Worm (Caenorhabditis elegans) whole organism, L3 larva: ENCODE data around the gene F59D12.2.

Experiments
- R02D3.7 ChIP-seq: fragments of 150-350 bp; optimal IDR thresholded peaks from 2 replicates; lab custom pipeline; 2014; ENCODE audit warnings: missing biosample characterization, missing genetic modification characterization
- ama-1 ChIP-seq: fragments of 150-350 bp; optimal IDR thresholded peaks from 2 replicates; lab custom pipeline; 2018
- ceh-28 ChIP-seq: fragments of 150-350 bp; optimal IDR thresholded peaks from 2 replicates; lab custom pipeline; 2014; ENCODE audit warnings: missing biosample characterization, missing genetic modification reagents, missing genetic modification characterization
- ceh-82 ChIP-seq: fragments of 150-350 bp; optimal IDR thresholded peaks from 2 replicates; lab custom pipeline; 2014; ENCODE audit warnings: missing biosample characterization, missing genetic modification characterization
- ceh-9 ChIP-seq: sonication (generic microtip); optimal IDR thresholded peaks from 2 replicates; lab custom pipeline; 2018; ENCODE audit warnings: missing biosample characterization, missing genetic modification characterization
- daf-12 ChIP-seq: fragments of 150-350 bp; optimal IDR thresholded peaks from 2 replicates; lab custom pipeline; 2014; ENCODE audit warnings: missing biosample characterization, missing genetic modification reagents, missing genetic modification characterization
- egl-27 ChIP-seq: sonication (generic microtip); optimal IDR thresholded peaks from 4 replicates; lab custom pipeline; 2017; ENCODE audit warnings: missing biosample characterization, missing genetic modification reagents, missing genetic modification characterization
- egl-5 ChIP-seq: fragments of 150-350 bp; optimal IDR thresholded peaks from 2 replicates; lab custom pipeline; 2017; ENCODE audit warnings: missing biosample characterization, missing genetic modification reagents, missing genetic modification characterization, inconsistent platforms
- elt-1 ChIP-seq: fragments of 150-350 bp; optimal IDR thresholded peaks from 2 replicates; lab custom pipeline; 2014; ENCODE audit warnings: missing biosample characterization, missing genetic modification characterization
- elt-2 ChIP-seq: sonication (generic microtip); optimal IDR thresholded peaks from 2 replicates; lab custom pipeline; 2016; ENCODE audit warnings: missing genetic modification reagents, mild to moderate bottlenecking, missing genetic modification characterization, missing compliant biosample characterization
- elt-3 ChIP-seq, 3 experiments: fragments of 150-350 bp in 1 of 3; sonication (generic microtip) in 2 of 3; optimal IDR thresholded peaks; 2 replicates in 2 of 3; 4 replicates in 1 of 3; lab custom pipeline; 2014 to 2017; ENCODE audit warnings: missing biosample characterization in 3 of 3, missing genetic modification characterization in 3 of 3
- fkh-2 ChIP-seq: fragments of 150-350 bp; optimal IDR thresholded peaks from 2 replicates; lab custom pipeline; 2014; ENCODE audit warnings: missing biosample characterization, missing genetic modification reagents, missing genetic modification characterization
- hmg-11 ChIP-seq: sonication (generic microtip); optimal IDR thresholded peaks from 2 replicates; lab custom pipeline; 2016; ENCODE audit warnings: missing genetic modification characterization, missing compliant biosample characterization
- jun-1 ChIP-seq: fragments of 150-350 bp; optimal IDR thresholded peaks from 2 replicates; lab custom pipeline; 2014; ENCODE audit warnings: missing biosample characterization, missing genetic modification reagents, missing genetic modification characterization
- lin-15B ChIP-seq: fragments of 150-350 bp; optimal IDR thresholded peaks from 2 replicates; lab custom pipeline; 2014; ENCODE audit warnings: missing biosample characterization, missing genetic modification characterization
- lsy-12 ChIP-seq: sonication (generic microtip); optimal IDR thresholded peaks from 2 replicates; lab custom pipeline; 2016; ENCODE audit warnings: mild to moderate bottlenecking, missing genetic modification characterization, missing compliant biosample characterization
- mdl-1 ChIP-seq: fragments of 150-350 bp; optimal IDR thresholded peaks from 2 replicates; lab custom pipeline; 2014; ENCODE audit warnings: missing biosample characterization, missing genetic modification characterization
- mml-1 ChIP-seq: fragments of 150-350 bp; sonication (generic microtip); optimal IDR thresholded peaks from 3 replicates; lab custom pipeline; 2014; ENCODE audit warnings: missing biosample characterization, missing genetic modification characterization
- nfya-1 ChIP-seq: sonication (generic microtip); optimal IDR thresholded peaks from 2 replicates; lab custom pipeline; 2017; ENCODE audit warnings: missing genetic modification characterization, mild to moderate bottlenecking, missing compliant biosample characterization, antibody characterized with exemption, moderate library complexity; ENCODE audit not compliant: insufficient read depth
- nhr-23 ChIP-seq: fragments of 150-350 bp; optimal IDR thresholded peaks from 2 replicates; lab custom pipeline; 2014; ENCODE audit warnings: missing biosample characterization, missing genetic modification reagents, missing genetic modification characterization
- nhr-25 ChIP-seq: sonication (generic microtip); optimal IDR thresholded peaks from 2 replicates; lab custom pipeline; 2017; ENCODE audit warnings: missing biosample characterization, missing genetic modification characterization
- nhr-28 ChIP-seq: fragments of 150-350 bp; optimal IDR thresholded peaks from 2 replicates; lab custom pipeline; 2014; ENCODE audit warnings: missing biosample characterization, missing genetic modification characterization
- nhr-43 ChIP-seq: sonication (generic microtip); optimal IDR thresholded peaks from 2 replicates; lab custom pipeline; 2016; ENCODE audit warnings: mild to moderate bottlenecking, missing genetic modification characterization, missing compliant biosample characterization; ENCODE audit not compliant: poor library complexity, severe bottlenecking
- nhr-67 ChIP-seq: fragments of 150-350 bp; optimal IDR thresholded peaks from 2 replicates; lab custom pipeline; 2014; ENCODE audit warnings: missing biosample characterization, missing genetic modification characterization
- nhr-76 ChIP-seq: fragments of 150-350 bp; sonication (generic microtip); optimal IDR thresholded peaks from 5 replicates; lab custom pipeline; 2014; ENCODE audit warnings: missing biosample characterization, missing genetic modification characterization
- nhr-77 ChIP-seq: fragments of 150-350 bp; optimal IDR thresholded peaks from 2 replicates; lab custom pipeline; 2014; ENCODE audit warnings: missing biosample characterization, missing genetic modification characterization
- pha-4 ChIP-seq: fragments of 150-350 bp; optimal IDR thresholded peaks from 2 replicates; lab custom pipeline; 2014; ENCODE audit warnings: missing biosample characterization, missing genetic modification reagents, missing genetic modification characterization
- pqm-1 ChIP-seq: fragments of 150-350 bp; optimal IDR thresholded peaks from 2 replicates; lab custom pipeline; 2017; ENCODE audit warnings: missing biosample characterization, missing genetic modification characterization, inconsistent platforms
- sea-2 ChIP-seq: fragments of 150-350 bp; sonication (generic microtip); optimal IDR thresholded peaks from 4 replicates; lab custom pipeline; 2014; ENCODE audit warnings: missing biosample characterization, missing genetic modification reagents, missing genetic modification characterization
- skn-1 ChIP-seq: fragments of 150-350 bp; optimal IDR thresholded peaks from 2 replicates; lab custom pipeline; 2014; ENCODE audit warnings: missing biosample characterization, missing genetic modification characterization
- tbx-2 ChIP-seq: sonication (generic microtip); optimal IDR thresholded peaks from 2 replicates; lab custom pipeline; 2016; ENCODE audit warnings: mild to moderate bottlenecking, missing genetic modification characterization, missing compliant biosample characterization
- unc-62 ChIP-seq: fragments of 150-350 bp; sonication (generic microtip); optimal IDR thresholded peaks from 4 replicates; lab custom pipeline; 2014; ENCODE audit warnings: missing biosample characterization, missing genetic modification reagents, missing genetic modification characterization
- zag-1 ChIP-seq: fragments of 150-350 bp; optimal IDR thresholded peaks from 2 replicates; lab custom pipeline; 2014; ENCODE audit warnings: missing biosample characterization, missing genetic modification characterization
- ztf-4 ChIP-seq: fragments of 150-350 bp; optimal IDR thresholded peaks from 2 replicates; lab custom pipeline; 2014; ENCODE audit warnings: missing biosample characterization, missing genetic modification characterization

The F59D12.2 gene

DNA sequence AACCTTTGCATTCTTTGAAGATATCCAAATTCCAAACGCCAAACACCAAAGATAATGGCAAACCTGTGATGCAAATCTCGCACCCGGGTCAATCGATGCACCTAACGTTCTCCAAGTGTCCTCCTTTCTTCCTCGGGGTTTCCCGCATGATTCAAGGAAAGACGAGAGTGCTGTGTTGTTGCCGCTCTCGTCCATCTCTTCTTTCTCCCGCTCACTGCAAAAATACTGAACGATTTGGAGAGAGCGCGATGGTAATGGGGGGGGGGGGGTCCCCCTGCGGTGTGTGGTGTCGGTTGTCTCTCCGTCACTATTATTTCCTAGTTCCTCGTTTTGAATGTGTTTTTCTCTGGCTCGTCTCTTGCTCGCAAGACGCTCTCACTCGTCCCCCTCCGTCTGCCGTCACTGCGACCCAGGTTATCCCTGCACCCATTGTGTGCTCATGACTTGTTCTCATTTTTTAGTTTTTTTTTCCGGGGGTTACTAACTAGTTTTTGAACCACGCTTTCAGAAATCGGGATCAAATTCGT is 31.9 kb upstream of the F59D12.2 start (continued):
- peak; percentile 58 for TF ChIP-seq skn-1 (tag; lab: Kevin White, UChicago)
- peak; percentile 55 for TF ChIP-seq nhr-43 (tag; lab: Kevin White, UChicago)
- TF ChIP-seq nhr-76 (tag; lab: Kevin White, UChicago): no peak
- TF ChIP-seq zag-1 (tag; lab: Kevin White, UChicago): no peak

DNA sequence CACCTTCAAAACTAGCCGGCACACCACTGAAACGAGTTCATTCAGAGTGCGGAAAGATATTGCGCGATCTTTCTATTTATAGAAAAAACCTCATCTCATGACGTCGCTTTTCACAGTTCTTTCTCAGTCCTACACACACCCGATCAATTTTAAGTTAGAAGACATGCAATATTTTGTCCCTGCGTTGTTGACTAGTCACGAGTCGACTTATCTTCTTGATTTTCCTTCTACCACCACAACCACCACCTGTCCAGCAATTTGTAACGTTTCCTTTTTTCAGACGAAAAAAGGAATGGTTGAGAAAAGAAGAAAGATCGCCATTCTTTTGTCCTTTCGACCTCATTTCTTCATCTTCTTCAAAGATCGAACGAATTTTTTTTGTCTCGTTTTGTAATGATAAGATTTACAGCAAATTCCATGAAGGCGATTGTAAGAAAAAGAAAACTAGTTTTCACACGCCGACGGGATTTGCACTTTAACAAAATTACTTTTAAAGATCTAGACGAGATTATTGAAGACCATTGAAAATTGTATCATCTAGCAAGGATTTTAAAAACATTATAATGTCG is 30.7 kb upstream of the F59D12.2 start:
- TF ChIP-seq tbx-2 (no peak), nhr-67 (tag; lab: Kevin White, UChicago) (no peak), jun-1 (no peak), nhr-43 (tag; lab: Kevin White, UChicago) (peak; percentile 78), R02D3.7 (tag; lab: Kevin White, UChicago) (no peak), ama-1 (no peak), nhr-23 (peak; percentile 62), zag-1 (tag; lab: Kevin White, UChicago) (no peak), ceh-28 (tag; lab: Kevin White, UChicago) (no peak), nhr-25 (peak; percentile 49), egl-27 (tag; lab: Kevin White, UChicago) (no peak)

DNA sequence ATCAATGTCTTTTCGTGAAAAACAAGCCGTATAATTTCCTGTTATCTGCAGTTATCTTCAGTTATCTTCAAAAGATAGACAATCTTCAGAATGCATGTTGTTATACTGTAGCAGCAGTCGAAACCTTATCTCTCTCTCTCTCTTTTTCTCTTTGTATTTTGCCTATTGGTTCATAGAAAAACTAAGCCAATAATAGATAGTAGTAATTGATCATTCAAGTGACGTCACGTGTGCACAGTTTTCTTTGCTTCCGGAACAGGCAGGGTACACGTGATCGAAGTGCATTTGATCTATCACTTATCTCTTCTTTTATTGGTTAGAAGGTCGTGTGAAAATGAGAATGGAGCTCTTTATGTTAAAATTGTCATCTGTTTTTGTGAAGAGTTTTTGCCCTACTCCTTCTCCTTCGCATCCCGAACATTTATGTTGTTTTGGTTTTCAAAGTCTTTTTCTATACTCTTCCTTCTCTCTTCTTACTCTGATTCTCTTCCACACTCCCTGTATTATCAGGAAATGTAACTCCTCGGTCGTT is 29.1 kb upstream of the F59D12.2 start:
- TF ChIP-seq lsy-12 (tag; lab: Kevin White, UChicago): peak; percentile 9
- no peak for TF ChIP-seq tbx-2
- peak; percentile 75 for TF ChIP-seq nhr-23
- peak; percentile 64 for TF ChIP-seq jun-1
- peak; percentile 47 for TF ChIP-seq egl-5 (tag; lab: Kevin White, UChicago)
- TF ChIP-seq pha-4 (tag; lab: Kevin White, UChicago): peak; percentile 51
- TF ChIP-seq elt-2 (tag; lab: Kevin White, UChicago): peak; percentile 83
- TF ChIP-seq ceh-28 (tag; lab: Kevin White, UChicago): peak; percentile 33
- TF ChIP-seq unc-62 (GFP tag; lab: Kevin White, UChicago): no peak
- TF ChIP-seq pqm-1: peak; percentile 68
- no peak for TF ChIP-seq mml-1
- TF ChIP-seq elt-1 (tag; lab: Kevin White, UChicago): peak; percentile 3
- TF ChIP-seq nhr-43 (tag; lab: Kevin White, UChicago): no peak
- TF ChIP-seq mdl-1: peak; percentile 8
- TF ChIP-seq elt-3 (tag; optimal IDR thresholded peaks at IDR 0.05; lab: Kevin White, UChicago): peak in 1 of 3 experiments; percentile 30
- TF ChIP-seq sea-2: no peak
- no peak for TF ChIP-seq egl-27 (tag; lab: Kevin White, UChicago)
- TF ChIP-seq ceh-82 (tag; lab: Kevin White, UChicago): no peak
- TF ChIP-seq lin-15B (tag; lab: Kevin White, UChicago): no peak
- TF ChIP-seq nhr-25: peak; percentile 12
- peak; percentile 32 for TF ChIP-seq nfya-1 (tag; lab: Kevin White, UChicago)

DNA sequence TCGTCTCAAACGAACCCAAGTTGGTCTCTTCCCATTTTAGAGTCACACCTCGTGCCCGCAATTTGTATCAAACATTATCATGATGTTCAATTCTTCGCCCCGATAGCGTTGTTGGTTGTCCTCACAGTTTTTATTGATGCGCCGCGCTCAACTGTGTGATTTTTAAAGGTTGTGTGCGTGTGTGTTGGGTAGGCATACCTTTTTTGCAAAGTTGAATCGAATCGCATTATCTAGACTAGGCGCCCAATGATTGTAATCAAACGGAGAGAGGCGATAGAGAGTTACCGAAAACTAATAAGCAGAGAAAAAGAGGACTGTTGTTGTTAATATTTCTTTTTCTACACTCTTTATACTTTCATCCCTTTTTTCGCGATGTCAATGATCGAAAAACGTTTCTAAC is 24.7 kb upstream of the F59D12.2 start:
- peak; percentile 10 for TF ChIP-seq elt-1 (tag; lab: Kevin White, UChicago)
- TF ChIP-seq ztf-4 (tag; lab: Kevin White, UChicago): no peak
- TF ChIP-seq hmg-11 (tag; lab: Kevin White, UChicago): no peak
- TF ChIP-seq ceh-28 (tag; lab: Kevin White, UChicago): peak; percentile 9
- no peak for TF ChIP-seq fkh-2 (tag; lab: Kevin White, UChicago)
- no peak for TF ChIP-seq tbx-2
- no peak for TF ChIP-seq daf-12 (tag; lab: Kevin White, UChicago)
- TF ChIP-seq nhr-67 (tag; lab: Kevin White, UChicago): no peak
- TF ChIP-seq R02D3.7 (tag; lab: Kevin White, UChicago): no peak
- peak; percentile 48 for TF ChIP-seq pqm-1
- TF ChIP-seq pha-4 (tag; lab: Kevin White, UChicago): peak; percentile 50
- no peak for TF ChIP-seq nhr-28
- TF ChIP-seq elt-2 (tag; lab: Kevin White, UChicago): peak; percentile 77
- peak; percentile 29 for TF ChIP-seq nhr-23
- no peak for TF ChIP-seq elt-3 (tag; optimal IDR thresholded peaks at IDR 0.05; lab: Kevin White, UChicago)
- no peak for TF ChIP-seq ceh-9
- no peak for TF ChIP-seq lsy-12 (tag; lab: Kevin White, UChicago)
- TF ChIP-seq nhr-77 (tag; lab: Kevin White, UChicago): no peak
